Worm (Caenorhabditis elegans) whole organism, L4 larva: ENCODE data around the gene F46B6.5.

Source experiments
- aly-2 ChIP-seq: sonication (generic microtip); optimal IDR thresholded peaks from 2 replicates; lab custom pipeline; 2018; ENCODE audit warnings: missing biosample characterization, missing genetic modification characterization
- ama-1 ChIP-seq: fragments of 150-350 bp; optimal IDR thresholded peaks from 2 replicates; lab custom pipeline; 2014; ENCODE audit warnings: inconsistent platforms, mixed read lengths
- dmd-6 ChIP-seq: fragments of 200-800 bp; sonication (Bioruptor generic); IDR thresholded peaks from 2 replicates; pipeline ENCODE4 v1.3.6; 2022; ENCODE audit warnings: missing genetic modification reagents, missing genetic modification characterization, missing compliant biosample characterization
- madf-9 ChIP-seq: fragments of 200-800 bp; sonication (Bioruptor generic); conservative IDR thresholded peaks from 2 replicates; pipeline ENCODE4 v1.3.6; 2022; ENCODE audit warnings: missing genetic modification reagents, missing genetic modification characterization, missing compliant biosample characterization
- nhr-11 ChIP-seq: fragments of 150-350 bp; optimal IDR thresholded peaks from 2 replicates; lab custom pipeline; 2014; ENCODE audit warnings: missing biosample characterization, missing genetic modification characterization
- nhr-25 ChIP-seq: sonication (generic microtip); optimal IDR thresholded peaks from 2 replicates; lab custom pipeline; 2017; ENCODE audit warnings: missing genetic modification characterization, mild to moderate bottlenecking, missing compliant biosample characterization, antibody characterized with exemption, moderate library complexity, borderline replicate concordance; ENCODE audit not compliant: insufficient read depth
- nhr-77 ChIP-seq: fragments of 150-350 bp; optimal IDR thresholded peaks from 2 replicates; lab custom pipeline; 2014; ENCODE audit warnings: missing biosample characterization, missing genetic modification characterization
- skn-1 ChIP-seq: fragments of 150-350 bp; optimal IDR thresholded peaks from 2 replicates; lab custom pipeline; 2014; ENCODE audit warnings: missing biosample characterization, missing genetic modification characterization
- snpc-4 ChIP-seq: fragments of 150-350 bp; optimal IDR thresholded peaks from 2 replicates; lab custom pipeline; 2014; ENCODE audit warnings: missing biosample characterization, missing genetic modification characterization
- zag-1 ChIP-seq: fragments of 150-350 bp; optimal IDR thresholded peaks from 2 replicates; lab custom pipeline; 2014; ENCODE audit warnings: missing biosample characterization, missing genetic modification characterization
- zfp-3 ChIP-seq: fragments of 200-800 bp; sonication (Bioruptor generic); conservative IDR thresholded peaks from 2 replicates; pipeline ENCODE4 v1.3.6; 2022; ENCODE audit warnings: missing genetic modification reagents, missing genetic modification characterization, missing compliant biosample characterization

- no peak for TF ChIP-seq madf-9 (GFP tag; lab: Robert Waterston, UW)
- no peak for TF ChIP-seq aly-2
- no peak for TF ChIP-seq snpc-4 (tag; lab: Kevin White, UChicago)
- TF ChIP-seq nhr-77 (tag; lab: Kevin White, UChicago), result no peak
- TF ChIP-seq zfp-3 (GFP tag; lab: Robert Waterston, UW), result no peak
- TF ChIP-seq zag-1 (tag; lab: Kevin White, UChicago), result no peak
- TF ChIP-seq ama-1 (lab: Kevin White, UChicago), result no peak
- TF ChIP-seq nhr-25 (tag; lab: Kevin White, UChicago), result no peak
- no peak for TF ChIP-seq dmd-6 (GFP tag; lab: Robert Waterston, UW)
- TF ChIP-seq nhr-11 (tag; lab: Kevin White, UChicago), result no peak
- no peak for TF ChIP-seq skn-1 (tag; lab: Kevin White, UChicago)
These were observed 28.3 kb upstream of the F46B6.5 start, which contains the start of gene sru-29 for ce11 chrV:9811154-9811553.
